Worm (Caenorhabditis elegans) whole organism, L4/young adult: ENCODE data around the gene acp-3.

Experiments
- dao-5 ChIP-seq: sonication (generic microtip); optimal IDR thresholded peaks from 2 replicates; lab custom pipeline; 2016; ENCODE audit warnings: missing genotype, missing genetic modification characterization, moderate library complexity, missing compliant biosample characterization
- him-1 ChIP-seq: sonication (generic microtip); optimal IDR thresholded peaks from 2 replicates; lab custom pipeline; 2016; ENCODE audit warnings: missing genotype, missing genetic modification reagents, missing genetic modification characterization, missing compliant biosample characterization

ce11 chrII:8417059-8417668 lies 19.8 kb downstream of the acp-3 start, which contains the start of gene fdgt-2:
- no peak for TF ChIP-seq him-1
- no peak for TF ChIP-seq dao-5
